Worm (Caenorhabditis elegans) whole organism, L4 larva: ENCODE results near the gene F47E1.2.

ENCODE experiments used
- D1046.2 ChIP-seq: fragments of 200-800 bp; sonication (Bioruptor generic); IDR thresholded peaks from 2 replicates; pipeline ENCODE4 v1.3.6; 2022; ENCODE audit warnings: missing genetic modification characterization, missing compliant biosample characterization
- F49E8.2 ChIP-seq: sonication (generic microtip); optimal IDR thresholded peaks from 2 replicates; lab custom pipeline; 2016; ENCODE audit warnings: missing compliant biosample characterization, mild to moderate bottlenecking, missing genetic modification characterization, borderline replicate concordance
- R02D3.7 ChIP-seq: fragments of 150-350 bp; sonication (generic microtip); optimal IDR thresholded peaks from 3 replicates; lab custom pipeline; 2014; ENCODE audit warnings: missing biosample characterization, missing genetic modification characterization
- egl-27 ChIP-seq: sonication (generic microtip); optimal IDR thresholded peaks from 3 replicates; lab custom pipeline; 2017; ENCODE audit warnings: missing biosample characterization, missing genetic modification reagents, missing genetic modification characterization
- hlh-30 ChIP-seq: sonication (generic microtip); optimal IDR thresholded peaks from 2 replicates; lab custom pipeline; 2017; ENCODE audit warnings: antibody characterized with exemption, mild to moderate bottlenecking, missing genetic modification characterization, missing compliant biosample characterization; ENCODE audit not compliant: insufficient read depth
- lin-39 ChIP-seq: fragments of 150-350 bp; optimal IDR thresholded peaks from 2 replicates; lab custom pipeline; 2014; ENCODE audit warnings: missing biosample characterization, missing genetic modification reagents, missing genetic modification characterization
- nhr-25 ChIP-seq: sonication (generic microtip); optimal IDR thresholded peaks from 2 replicates; lab custom pipeline; 2017; ENCODE audit warnings: missing genetic modification characterization, mild to moderate bottlenecking, missing compliant biosample characterization, antibody characterized with exemption, moderate library complexity, borderline replicate concordance; ENCODE audit not compliant: insufficient read depth
- nhr-76 ChIP-seq: fragments of 150-350 bp; optimal IDR thresholded peaks from 2 replicates; lab custom pipeline; 2014; ENCODE audit warnings: missing biosample characterization, missing genetic modification characterization
- nhr-77 ChIP-seq: fragments of 150-350 bp; optimal IDR thresholded peaks from 2 replicates; lab custom pipeline; 2014; ENCODE audit warnings: missing biosample characterization, missing genetic modification characterization
- pha-4 ChIP-seq, 2 experiments: fragments of 150-350 bp in 1 of 2; fragments of 200-800 bp in 1 of 2; sonication (Bioruptor generic) in 1 of 2; IDR thresholded peaks in 1 of 2; optimal IDR thresholded peaks in 1 of 2; 2 replicates each; pipeline versions ENCODE4 v1.3.6 to Lab custom; 2014 to 2022; ENCODE audit warnings: missing genetic modification characterization in 2 of 2, missing genetic modification reagents in 2 of 2, missing biosample characterization in 1 of 2, missing compliant biosample characterization in 1 of 2
- spr-3 ChIP-seq: fragments of 200-800 bp; sonication (Bioruptor generic); optimal IDR thresholded peaks from 2 replicates; lab custom pipeline; 2018; ENCODE audit warnings: mild to moderate bottlenecking, missing genetic modification characterization, missing compliant biosample characterization
- unc-39 ChIP-seq: sonication (generic microtip); optimal IDR thresholded peaks from 2 replicates; lab custom pipeline; 2017; ENCODE audit warnings: missing biosample characterization, missing genetic modification characterization

DNA sequence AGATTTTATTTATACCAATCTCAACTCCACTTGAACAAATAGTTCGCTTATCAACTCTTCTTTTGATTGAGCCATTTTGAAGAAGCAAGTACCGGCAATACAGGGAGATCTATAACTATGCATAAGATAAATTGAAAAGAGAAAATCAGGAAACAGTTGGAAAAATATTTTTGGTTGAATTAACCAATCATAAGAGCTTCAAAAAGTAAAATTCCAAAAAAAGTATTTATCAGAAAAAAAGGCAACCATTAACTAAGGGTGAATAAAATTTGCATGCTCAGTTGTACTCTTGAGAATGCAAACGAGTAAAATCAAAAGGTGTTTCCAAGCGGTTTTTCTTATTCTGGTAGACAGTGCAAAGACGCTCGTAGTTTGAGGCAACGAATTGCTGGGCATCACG lies 35.8 kb upstream of the F47E1.2 start, which contains the start of gene T25B6.5:
- TF ChIP-seq nhr-25 (tag; lab: Kevin White, UChicago) (no peak), R02D3.7 (tag; lab: Kevin White, UChicago) (no peak), pha-4 (GFP tag; IDR thresholded peaks at IDR 0.05; lab: Robert Waterston, UW) (no peak), pha-4 (tag; optimal IDR thresholded peaks at IDR 0.05; lab: Kevin White, UChicago) (no peak), nhr-76 (tag; lab: Kevin White, UChicago) (no peak), spr-3 (GFP tag; lab: Kevin White, UChicago) (no peak), nhr-77 (tag; lab: Kevin White, UChicago) (no peak), lin-39 (tag; lab: Kevin White, UChicago) (no peak), unc-39 (tag; lab: Kevin White, UChicago) (no peak), egl-27 (tag; lab: Kevin White, UChicago) (no peak), F49E8.2 (tag; lab: Kevin White, UChicago) (no peak), hlh-30 (tag; lab: Kevin White, UChicago) (no peak), D1046.2 (GFP tag; lab: Robert Waterston, UW) (no peak)
